Worm (Caenorhabditis elegans): Measurements from ENCODE around the gene C38C3.4.

C38C3.4 gene

DNA sequence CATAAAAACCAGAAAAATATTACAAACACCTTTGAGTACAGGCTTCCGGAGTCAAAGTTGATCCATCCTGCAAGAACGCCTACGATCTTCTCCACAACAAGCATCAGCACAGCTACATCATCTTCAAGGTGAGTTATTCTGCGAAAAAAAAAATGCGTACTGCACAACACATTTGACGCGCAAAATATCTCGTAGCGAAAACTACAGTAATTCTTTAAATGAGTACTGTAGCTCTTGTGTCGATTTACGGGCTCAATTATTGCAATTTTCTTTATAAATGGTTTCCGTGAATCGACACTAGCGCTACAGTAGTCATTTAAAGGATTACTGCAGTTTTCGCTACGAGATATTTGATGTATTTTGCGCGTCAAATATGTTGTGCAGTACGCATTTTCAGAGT, 5.0 kb upstream of the C38C3.4 start (continued):
- 0 out of 2 replicates have a peak, but pooled peaks have one; percentile 3 for TF ChIP-seq mcd-1 (GFP tag; IDR thresholded peaks at IDR 0.05)
- TF ChIP-seq tbx-9 (tag; optimal IDR thresholded peaks at IDR 0.05; ENCODE audit: borderline replicate concordance): no peak
- no peak for TF ChIP-seq B0035.1 (tag; optimal IDR thresholded peaks at IDR 0.05)

DNA sequence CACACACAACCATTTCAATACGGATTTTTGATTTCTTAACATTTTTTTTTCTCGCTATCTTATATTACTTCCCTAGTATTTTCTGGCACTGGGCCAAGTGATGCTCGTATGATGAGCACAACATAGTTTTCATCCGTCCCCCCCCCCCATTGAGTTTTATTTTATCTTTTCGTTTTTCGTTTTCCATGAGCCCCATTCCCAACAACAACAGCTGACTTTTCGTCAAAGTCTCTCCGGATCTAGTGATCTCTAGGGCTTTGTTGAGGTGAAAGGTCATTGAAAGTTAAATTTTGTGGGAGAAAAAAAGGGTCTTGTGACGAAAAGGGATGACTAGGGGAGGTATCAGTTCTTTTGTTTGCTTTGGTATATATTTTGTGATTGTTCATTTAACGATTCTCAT, 1.0 kb upstream of the C38C3.4 start:
- TF ChIP-seq akir-1 (GFP tag; optimal IDR thresholded peaks at IDR 0.05): no peak
- TF ChIP-seq K12H6.12 (tag; optimal IDR thresholded peaks at IDR 0.05): peak; percentile 37

- TF ChIP-seq mel-28 (tag; optimal IDR thresholded peaks at IDR 0.05; ENCODE audit: borderline replicate concordance) (no peak), sptf-2 (GFP tag; optimal IDR thresholded peaks at IDR 0.05) (no peak), ama-1 (optimal IDR thresholded peaks at IDR 0.05) (no peak), ama-1 (GFP tag; optimal IDR thresholded peaks at IDR 0.05) (no peak), mxl-1 (tag; optimal IDR thresholded peaks at IDR 0.05) (no peak), snpc-3.4 (tag; optimal IDR thresholded peaks at IDR 0.05) (no peak), chd-7 (tag; optimal IDR thresholded peaks at IDR 0.05) (no peak), snpc-1.3 (tag; optimal IDR thresholded peaks at IDR 0.05; ENCODE audit: insufficient read depth) (no peak), rpc-1 (optimal IDR thresholded peaks at IDR 0.05) (no peak), rpc-1 (tag; optimal IDR thresholded peaks at IDR 0.05) (no peak)
Observed at ce11 chrV:1486031-1486430, 4.2 kb downstream of the C38C3.4 start.

DNA sequence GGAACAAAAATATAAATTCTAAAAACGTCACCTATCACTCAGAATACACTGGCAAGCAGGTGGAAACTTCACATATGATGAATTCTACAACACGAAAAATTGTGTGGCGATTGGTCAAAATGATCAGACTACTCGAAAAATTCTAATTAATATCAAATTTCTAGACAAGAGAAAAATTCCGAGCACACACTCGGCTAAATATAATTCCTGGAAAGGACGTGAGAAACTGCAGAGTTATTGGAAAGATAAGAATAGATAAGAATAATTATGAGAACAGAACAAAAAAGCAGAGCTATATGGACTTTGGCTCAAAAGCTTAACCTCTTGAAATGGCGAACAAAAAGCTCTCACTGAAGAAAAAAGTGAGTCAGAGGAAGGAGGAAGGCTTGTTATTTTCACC, 5.4 kb downstream of the C38C3.4 start:
- TF ChIP-seq snpc-3.4 (tag; optimal IDR thresholded peaks at IDR 0.05) (no peak), aptf-2 (GFP tag; conservative IDR thresholded peaks at IDR 0.05) (no peak), pbrm-1 (GFP tag; IDR thresholded peaks at IDR 0.05) (no peak), F33H1.4 (GFP tag; IDR thresholded peaks at IDR 0.05) (no peak)

ce11 chrV:1488642-1489041, 6.8 kb downstream of the C38C3.4 start:
- TF ChIP-seq ztf-26 (tag; optimal IDR thresholded peaks at IDR 0.05) (no peak), ztf-28 (GFP tag; IDR thresholded peaks at IDR 0.05) (no peak), mxl-1 (tag; optimal IDR thresholded peaks at IDR 0.05) (no peak), B0261.1 (tag; optimal IDR thresholded peaks at IDR 0.05) (no peak), mel-28 (tag; optimal IDR thresholded peaks at IDR 0.05; ENCODE audit: borderline replicate concordance) (no peak), zfh-2 (GFP tag; conservative IDR thresholded peaks at IDR 0.05) (no peak), bed-1 (GFP tag; IDR thresholded peaks at IDR 0.05) (no peak), B0019.2 (GFP tag; conservative IDR thresholded peaks at IDR 0.05) (no peak), rec-8 (tag; optimal IDR thresholded peaks at IDR 0.05) (no peak), egrh-3 (GFP tag; IDR thresholded peaks at IDR 0.05) (no peak), lin-40 (tag; optimal IDR thresholded peaks at IDR 0.05) (no peak), lag-1 (GFP tag; IDR thresholded peaks at IDR 0.05) (no peak), ztf-18 (tag; optimal IDR thresholded peaks at IDR 0.05) (no peak), C06A6.2 (GFP tag; conservative IDR thresholded peaks at IDR 0.05) (no peak), lin-35 (GFP tag; optimal IDR thresholded peaks at IDR 0.05) (no peak), ceh-91 (GFP tag; IDR thresholded peaks at IDR 0.05) (no peak), nhr-27 (tag; optimal IDR thresholded peaks at IDR 0.05) (no peak)

All from whole organism, young adult.